Fruit fly (Drosophila melanogaster) Kc167 (cell line): Measurements from ENCODE around the gene Mettl5.

Experiments
- Myc ChIP-seq: fragments of >200 bp; optimal IDR thresholded peaks from 2 replicates; lab custom pipeline; 2017; ENCODE audit warnings: missing external identifiers
- Sin3A ChIP-seq: fragments of >200 bp; optimal IDR thresholded peaks from 2 replicates; lab custom pipeline; 2018; ENCODE audit warnings: missing external identifiers
- h ChIP-seq: fragments of >200 bp; optimal IDR thresholded peaks from 3 replicates; lab custom pipeline; 2018; ENCODE audit warnings: missing external identifiers
- insv ChIP-seq: fragments of >200 bp; optimal IDR thresholded peaks from 3 replicates; lab custom pipeline; 2018; ENCODE audit warnings: missing external identifiers
- psq ChIP-seq: fragments of >200 bp; optimal IDR thresholded peaks from 2 replicates; lab custom pipeline; 2017; ENCODE audit warnings: missing external identifiers
- ttk ChIP-seq: sonication (Bioruptor generic); optimal IDR thresholded peaks from 2 replicates; lab custom pipeline; 2017; ENCODE audit warnings: missing external identifiers

Gene Mettl5

dm6 chr3L:19263480-19264140 is at the start of gene Mettl5, which contains the start of gene CG42374:
Mettl5 (plus strand) TSS chr3L:19263766.
CG42374 (plus strand) TSS chr3L:19263766.
- TF ChIP-seq psq (no peak), Myc (lab: Kevin White, UChicago) (no peak), ttk (lab: Kevin White, UChicago) (no peak), h (no peak), Sin3A (lab: Kevin White, UChicago) (no peak), insv (lab: Kevin White, UChicago) (no peak)

DNA sequence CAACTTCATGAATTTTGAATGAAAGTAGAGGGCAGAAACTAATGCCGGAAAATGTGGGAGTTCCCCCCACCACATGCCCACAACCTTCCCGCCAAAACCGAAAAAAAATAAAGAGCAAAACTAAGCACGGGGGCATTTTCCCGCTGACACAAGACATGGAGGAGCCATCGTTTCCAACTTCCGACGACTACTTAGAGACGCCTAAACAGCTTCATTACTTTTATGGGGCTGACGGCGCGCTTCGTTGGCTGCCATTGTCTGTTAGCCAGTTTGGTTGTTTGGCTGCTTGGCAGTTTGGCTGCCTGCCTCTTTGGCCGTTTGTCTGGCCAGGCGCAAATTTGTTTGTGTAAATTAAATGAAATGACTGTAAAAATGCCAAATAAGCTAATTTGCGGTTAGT is 49.3 kb upstream of the Mettl5 start:
- TF ChIP-seq ttk (lab: Kevin White, UChicago) = no peak

DNA sequence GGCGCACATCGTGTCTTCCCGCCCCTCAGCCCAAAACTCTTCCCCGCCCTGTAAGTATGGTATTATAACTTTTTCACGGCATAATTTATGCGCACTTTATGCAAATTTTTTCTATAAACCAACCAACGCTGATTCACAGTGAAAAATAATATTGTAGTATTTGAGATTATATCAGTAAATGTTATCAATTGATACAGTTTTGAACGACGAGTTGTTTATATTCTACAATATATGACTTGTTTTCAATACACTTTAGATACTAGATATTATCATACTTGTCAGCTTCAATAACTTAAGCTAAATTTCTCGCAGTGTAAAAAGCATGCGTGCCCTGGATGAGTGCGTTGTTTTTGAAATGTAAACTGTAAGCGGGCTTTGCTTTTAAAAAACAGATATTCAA is 47.2 kb upstream of the Mettl5 start:
- no peak for TF ChIP-seq h
- no peak for TF ChIP-seq Sin3A (lab: Kevin White, UChicago)
- no peak for TF ChIP-seq insv (lab: Kevin White, UChicago)
- TF ChIP-seq ttk (lab: Kevin White, UChicago) = no peak
- TF ChIP-seq Myc (lab: Kevin White, UChicago) = no peak

DNA sequence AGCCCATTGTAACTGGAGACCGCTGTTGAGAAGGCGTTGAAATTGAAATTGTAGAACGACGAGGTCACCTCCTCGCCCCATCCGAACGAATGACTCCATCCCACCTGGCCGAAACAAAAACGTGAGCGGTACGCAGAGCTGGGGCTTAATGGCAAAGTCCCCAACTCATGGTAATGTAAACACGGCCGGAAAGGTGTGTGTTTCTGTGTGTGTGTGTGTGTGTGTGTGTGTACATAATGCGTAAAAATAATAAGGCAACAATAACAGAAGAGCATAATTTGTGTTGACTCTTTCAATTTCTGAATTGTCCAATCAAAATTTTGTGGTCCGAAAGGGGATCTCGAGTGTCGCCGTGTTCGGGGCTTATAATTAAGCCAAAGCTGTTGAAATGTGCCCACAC is 42.1 kb upstream of the Mettl5 start:
- TF ChIP-seq psq (no peak), insv (lab: Kevin White, UChicago) (no peak), Myc (lab: Kevin White, UChicago) (no peak), ttk (lab: Kevin White, UChicago) (no peak), h (no peak)

DNA sequence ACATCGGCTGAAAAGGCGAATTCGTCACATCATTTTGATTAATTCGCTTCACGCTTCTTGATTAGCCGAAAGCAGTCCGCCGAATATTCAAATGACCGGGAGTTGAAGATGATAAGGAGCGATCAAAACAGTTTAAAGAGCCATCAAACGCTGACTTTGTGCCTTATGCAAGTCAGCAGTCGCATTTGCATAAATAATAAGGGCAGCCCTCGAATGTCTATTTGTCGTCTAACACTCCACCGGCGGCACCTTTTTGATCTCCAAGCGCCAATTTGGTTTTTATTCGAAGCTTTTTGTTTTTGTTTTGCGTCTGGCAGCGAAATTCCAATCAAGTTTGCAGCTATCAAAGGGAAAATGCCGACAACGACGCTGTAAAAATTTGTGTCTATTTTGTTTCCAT is 37.9 kb upstream of the Mettl5 start:
- TF ChIP-seq psq (no peak), h (no peak), insv (lab: Kevin White, UChicago) (no peak), Myc (lab: Kevin White, UChicago) (no peak)

DNA sequence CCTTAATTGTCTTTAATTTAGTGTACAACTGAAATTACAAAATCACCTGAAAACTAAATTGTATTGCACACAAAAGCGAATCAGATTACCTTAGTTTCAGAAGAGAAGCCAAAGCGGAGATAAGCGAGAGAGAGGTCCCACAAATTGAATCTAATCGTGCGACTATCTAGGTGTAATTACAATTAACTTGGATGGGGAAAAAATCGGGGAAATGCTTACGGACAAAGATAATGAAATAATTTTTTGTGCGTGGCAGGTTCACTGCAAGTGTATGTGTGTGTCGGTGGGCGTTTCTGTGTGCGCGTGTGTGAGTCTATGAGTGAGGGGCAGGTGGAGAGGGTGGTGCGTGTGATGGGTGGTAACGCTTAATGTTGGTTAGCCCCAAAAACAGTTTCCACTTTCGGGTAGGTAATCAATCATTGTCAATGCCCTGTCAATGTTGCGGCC is 35.2 kb upstream of the Mettl5 start:
- TF ChIP-seq ttk (lab: Kevin White, UChicago) = no peak
- no peak for TF ChIP-seq insv (lab: Kevin White, UChicago)
- TF ChIP-seq h = no peak
- no peak for TF ChIP-seq Sin3A (lab: Kevin White, UChicago)
- TF ChIP-seq Myc (lab: Kevin White, UChicago) = no peak
- TF ChIP-seq psq = no peak

dm6 chr3L:19228857-19229398 is 34.6 kb upstream of the Mettl5 start:
- TF ChIP-seq ttk (lab: Kevin White, UChicago) (no peak), Myc (lab: Kevin White, UChicago) (no peak), psq (no peak), h (no peak), Sin3A (lab: Kevin White, UChicago) (no peak), insv (lab: Kevin White, UChicago) (no peak)

dm6 chr3L:19229491-19229890 is 34.1 kb upstream of the Mettl5 start:
- no peak for TF ChIP-seq ttk (lab: Kevin White, UChicago)
- TF ChIP-seq psq = no peak
- no peak for TF ChIP-seq Myc (lab: Kevin White, UChicago)

DNA sequence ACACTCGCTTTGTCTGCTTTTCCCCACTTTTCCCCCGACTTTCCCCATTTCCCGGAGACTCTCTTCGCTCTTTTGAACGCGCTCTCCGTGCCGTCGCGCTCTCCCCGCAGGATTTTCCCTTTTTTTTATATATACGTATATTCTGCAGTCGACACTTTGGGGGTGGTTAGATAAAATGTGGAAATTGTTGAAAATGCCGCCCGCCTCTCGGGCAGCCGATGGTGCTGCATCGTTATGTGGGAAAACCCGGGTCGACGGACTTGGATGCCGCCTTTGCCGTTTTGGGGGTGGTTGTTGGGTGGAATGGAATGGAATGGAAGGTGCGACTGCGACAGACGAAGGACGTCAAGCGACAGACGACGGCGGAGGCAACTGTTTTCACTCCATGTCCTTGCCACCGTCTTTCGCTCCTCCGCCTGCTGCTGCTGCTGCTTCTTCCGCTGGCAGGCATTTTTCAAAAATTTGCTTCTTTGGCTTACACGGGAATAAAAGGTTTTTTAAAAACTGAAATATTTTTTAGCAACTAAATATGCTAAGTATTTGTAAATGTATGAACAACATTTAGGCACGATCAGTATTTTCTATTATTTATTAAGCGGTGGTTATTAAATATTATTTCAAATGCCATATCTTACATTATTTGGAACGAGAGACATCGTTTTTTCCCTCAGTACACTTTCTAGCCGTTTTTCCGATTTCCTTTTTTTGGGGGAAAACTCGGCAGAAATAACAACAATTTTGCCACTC is 32.6 kb upstream of the Mettl5 start:
- TF ChIP-seq Sin3A (lab: Kevin White, UChicago) (no peak), h (no peak), Myc (lab: Kevin White, UChicago) (no peak), insv (lab: Kevin White, UChicago) (no peak), ttk (lab: Kevin White, UChicago) (no peak), psq (no peak)

dm6 chr3L:19231608-19232007 is 32.0 kb upstream of the Mettl5 start:
- no peak for TF ChIP-seq psq
- TF ChIP-seq ttk (lab: Kevin White, UChicago) = no peak
- TF ChIP-seq Sin3A (lab: Kevin White, UChicago) = no peak
- TF ChIP-seq Myc (lab: Kevin White, UChicago) = no peak
- no peak for TF ChIP-seq h
- TF ChIP-seq insv (lab: Kevin White, UChicago) = no peak

DNA sequence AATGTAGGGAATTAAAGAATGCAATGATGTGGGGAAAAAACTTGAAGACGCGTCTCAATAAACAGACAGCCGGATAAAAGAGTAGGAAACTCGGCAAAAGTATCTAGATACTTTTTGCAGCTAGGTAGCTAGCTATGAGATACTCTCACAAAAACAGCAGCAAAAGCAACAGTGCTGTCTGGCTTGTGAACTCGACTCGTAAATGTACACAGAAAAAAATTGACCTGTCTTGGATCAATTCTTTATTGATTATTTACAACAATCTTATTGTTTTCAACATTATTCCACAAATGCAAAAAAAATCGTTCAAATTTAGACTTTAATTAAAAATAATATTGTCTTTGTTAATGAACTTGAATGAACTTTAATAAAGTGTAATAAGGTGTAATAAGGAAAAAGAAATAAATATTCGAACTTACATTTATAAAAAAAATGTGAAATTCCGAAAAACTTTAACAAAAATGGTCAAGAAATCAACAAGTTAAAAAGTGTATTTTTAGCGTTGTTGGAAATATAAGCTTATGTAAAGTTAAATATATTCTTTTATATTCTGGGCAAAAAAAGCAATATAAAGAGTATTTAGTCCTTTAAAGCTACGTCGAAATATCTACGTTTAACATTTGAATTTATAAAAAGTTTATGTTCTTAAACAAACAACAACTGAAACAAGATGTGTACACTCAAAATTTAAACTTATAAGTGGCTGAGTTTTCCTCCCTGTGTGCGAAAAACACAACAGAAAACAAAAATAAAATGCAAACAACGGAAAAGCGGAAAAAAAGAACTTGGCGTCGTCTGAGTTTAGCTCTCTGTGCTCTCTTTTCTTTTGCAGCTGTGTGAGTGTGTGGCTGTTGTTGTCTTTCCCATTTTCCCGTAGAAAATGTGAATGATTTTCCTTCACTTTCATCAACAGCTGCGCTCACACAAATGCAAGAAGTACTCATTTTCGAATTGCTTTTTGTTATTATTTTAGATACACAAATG is 29.5 kb upstream of the Mettl5 start:
- TF ChIP-seq h (no peak), insv (lab: Kevin White, UChicago) (no peak), ttk (lab: Kevin White, UChicago) (no peak), Myc (lab: Kevin White, UChicago) (no peak), psq (no peak), Sin3A (lab: Kevin White, UChicago) (no peak)
